Worm (Caenorhabditis elegans) whole organism, young adult: ENCODE data around the gene pqn-41.

ENCODE experiments used
- F52B5.7 ChIP-seq: sonication (generic microtip); optimal IDR thresholded peaks from 2 replicates; lab custom pipeline; 2016; ENCODE audit warnings: mild to moderate bottlenecking, missing genetic modification characterization, missing compliant biosample characterization
- Y95B8A.8 ChIP-seq: fragments of 200-800 bp; sonication (Bioruptor generic); IDR thresholded peaks from 2 replicates; pipeline ENCODE4 v1.3.6; 2022; ENCODE audit warnings: missing genetic modification reagents, missing genetic modification characterization, missing compliant biosample characterization
- egl-44 ChIP-seq: fragments of 200-800 bp; sonication (Bioruptor generic); IDR thresholded peaks from 2 replicates; pipeline ENCODE4 v1.3.6; 2022; ENCODE audit warnings: missing genetic modification reagents, missing genetic modification characterization, missing compliant biosample characterization
- lir-1 ChIP-seq: fragments of 200-800 bp; sonication (Bioruptor generic); conservative IDR thresholded peaks from 2 replicates; pipeline ENCODE4 v1.3.6; 2022; ENCODE audit warnings: missing genetic modification reagents, missing genetic modification characterization, missing compliant biosample characterization
- lsl-1 ChIP-seq: fragments of 200-800 bp; sonication (Bioruptor generic); optimal IDR thresholded peaks from 2 replicates; lab custom pipeline; 2018; ENCODE audit warnings: mild to moderate bottlenecking, missing genetic modification characterization, moderate library complexity, missing compliant biosample characterization
- madf-3 ChIP-seq: fragments of 200-800 bp; sonication (Bioruptor generic); IDR thresholded peaks from 2 replicates; pipeline ENCODE4 v1.3.6; 2022; ENCODE audit warnings: missing genetic modification reagents, missing genetic modification characterization, missing compliant biosample characterization
- nfyb-1 ChIP-seq: fragments of 200-800 bp; sonication (Bioruptor generic); IDR thresholded peaks from 2 replicates; pipeline ENCODE4 v1.3.6; 2022; ENCODE audit warnings: missing genetic modification reagents, missing genetic modification characterization, missing compliant biosample characterization
- unc-62 ChIP-seq: fragments of 150-350 bp; optimal IDR thresholded peaks from 2 replicates; lab custom pipeline; 2014; ENCODE audit warnings: missing biosample characterization, missing genetic modification reagents, missing genetic modification characterization

DNA sequence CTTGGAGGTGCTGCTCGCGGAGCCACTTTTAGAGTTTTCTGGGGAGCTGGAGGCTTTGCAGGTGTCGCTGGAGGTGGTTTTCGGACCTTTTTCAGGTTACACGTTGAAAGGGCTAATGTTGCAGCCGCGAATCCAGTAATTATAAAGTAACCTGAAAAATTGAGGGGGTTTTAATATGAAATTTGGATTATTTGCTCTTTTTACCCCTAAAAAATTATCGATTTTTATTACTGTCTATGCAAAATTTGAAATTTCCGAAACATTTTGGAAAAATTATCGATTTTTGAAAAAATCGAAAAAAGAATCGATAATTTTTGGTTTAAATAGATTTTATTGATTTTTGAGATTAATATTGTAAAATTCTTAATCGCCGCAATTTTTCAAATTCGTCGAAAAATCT, 12.4 kb upstream of the pqn-41 start:
- TF ChIP-seq lir-1 (GFP tag; lab: Robert Waterston, UW) (no peak), Y95B8A.8 (GFP tag; lab: Robert Waterston, UW) (no peak), madf-3 (GFP tag; lab: Robert Waterston, UW) (no peak), lsl-1 (no peak), unc-62 (GFP tag; lab: Kevin White, UChicago) (no peak), F52B5.7 (no peak), nfyb-1 (GFP tag; lab: Robert Waterston, UW) (no peak), egl-44 (GFP tag; lab: Robert Waterston, UW) (no peak)
